Fruit fly (Drosophila melanogaster): ENCODE measurements around the gene CG14397.

- no peak for TF ChIP-seq CG6792 (GFP tag; optimal IDR thresholded peaks at IDR 0.05)
- TF ChIP-seq CG11294 (GFP tag; IDR thresholded peaks at IDR 0.05), result no peak
- no peak for TF ChIP-seq Sox102F (GFP tag; optimal IDR thresholded peaks at IDR 0.05)
- no peak for TF ChIP-seq Hr39 (GFP tag; optimal IDR thresholded peaks at IDR 0.05)
- no peak for TF ChIP-seq CG7368 (GFP tag; optimal IDR thresholded peaks at IDR 0.05)
- no peak for TF ChIP-seq fd85E (GFP tag; optimal IDR thresholded peaks at IDR 0.05)
- TF ChIP-seq Hr38 (GFP tag; optimal IDR thresholded peaks at IDR 0.05), result no peak
- no peak for TF ChIP-seq net (GFP tag; optimal IDR thresholded peaks at IDR 0.05)
- TF ChIP-seq salr (GFP tag; optimal IDR thresholded peaks at IDR 0.05), result no peak
- TF ChIP-seq CG6854 (GFP tag; optimal IDR thresholded peaks at IDR 0.05), result no peak
- TF ChIP-seq Blimp-1 (GFP tag; optimal IDR thresholded peaks at IDR 0.05), result peak; percentile 65
- no peak for TF ChIP-seq CG11902 (GFP tag; optimal IDR thresholded peaks at IDR 0.05)
- TF ChIP-seq spab (GFP tag; optimal IDR thresholded peaks at IDR 0.05), result no peak
- TF ChIP-seq Lpt (GFP tag; optimal IDR thresholded peaks at IDR 0.05), result no peak
Observed at dm6 chr2L:21090958-21091357, at the start of gene CG14397.
